Comparison of ENCODE assay signal across 2 fruit fly cellular contexts in the genomic region with DNA sequence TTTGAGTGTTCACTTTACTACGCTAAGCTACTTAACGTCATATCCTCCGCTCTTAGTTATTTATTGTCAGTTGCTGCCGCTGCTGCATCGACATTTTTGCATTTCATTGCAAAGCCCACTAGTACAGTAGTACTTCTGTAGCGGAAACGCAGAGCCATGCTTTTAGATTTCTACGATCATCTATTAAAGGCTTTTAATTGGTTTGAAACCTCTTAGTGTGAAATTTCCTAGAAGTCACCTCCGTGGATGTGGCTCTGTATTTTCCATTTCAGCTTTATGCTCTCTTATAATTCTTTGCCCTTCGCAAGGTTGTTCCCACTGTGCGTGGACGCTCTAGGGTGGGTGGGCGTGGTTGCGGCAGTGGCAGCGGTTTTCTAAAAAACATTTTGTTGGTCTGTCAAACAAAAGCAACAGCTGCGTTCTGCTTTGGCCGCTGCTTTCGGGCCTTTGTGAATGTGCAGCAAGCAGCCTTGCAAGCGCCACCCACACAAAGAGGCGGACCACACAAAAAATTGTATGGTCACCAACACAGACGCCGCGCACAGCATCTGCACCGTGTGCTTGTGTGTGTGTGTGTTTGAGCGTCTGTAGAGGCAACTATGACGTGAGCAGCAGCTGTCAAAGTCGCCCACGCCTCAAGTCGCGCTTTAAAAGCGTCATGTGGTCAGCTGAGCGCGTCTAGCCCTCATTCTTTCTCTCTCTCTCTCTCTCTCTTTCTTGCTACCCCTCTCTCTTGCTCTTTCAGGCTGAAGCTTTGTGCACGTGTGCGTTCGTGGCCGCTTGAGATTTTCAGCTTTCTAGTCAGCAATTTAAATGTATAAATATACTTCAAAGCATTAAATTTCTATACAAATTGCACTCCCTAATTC.
TF ChIP-seq lines count a peak whose summit lies in the region.

No protein-coding gene starts in this region.

TF ChIP-seq in whole organism, embryonic, 481 proteins besides CTCF, POLR2A, EP300 and RAD21 (continued from another document and continues in another):
- TF ChIP-seq Mrtf (GFP tag; IDR thresholded peaks at IDR 0.05; lab: Robert Waterston, UW) = no peak
- no peak for TF ChIP-seq GATAe (GFP tag; conservative IDR thresholded peaks at IDR 0.05; lab: Robert Waterston, UW)
- TF ChIP-seq CG6175 (GFP tag; IDR thresholded peaks at IDR 0.05; lab: Robert Waterston, UW) = no peak
- TF ChIP-seq Dbx (GFP tag; IDR thresholded peaks at IDR 0.05; lab: Robert Waterston, UW) = 0 out of 3 replicates have a peak, but pooled peaks have one; percentile 11
- no peak for TF ChIP-seq CG15011 (GFP tag; optimal IDR thresholded peaks at IDR 0.05; lab: Kevin White, UChicago)
- no peak for TF ChIP-seq CG17186 (GFP tag; optimal IDR thresholded peaks at IDR 0.05; lab: Kevin White, UChicago)
- TF ChIP-seq H2.0 (GFP tag; IDR thresholded peaks at IDR 0.05; lab: Robert Waterston, UW) = no peak
- no peak for TF ChIP-seq dm (GFP tag; optimal IDR thresholded peaks at IDR 0.05; lab: Kevin White, UChicago)
- TF ChIP-seq klu (GFP tag; IDR thresholded peaks at IDR 0.05; lab: Robert Waterston, UW) = peak; percentile 25; the same call in 1 of the 2 replicates
- TF ChIP-seq tgo (GFP tag; IDR thresholded peaks at IDR 0.05; lab: Robert Waterston, UW) = peak; percentile 15; the same call in 1 of the 3 replicates
- TF ChIP-seq phol (tag; optimal IDR thresholded peaks at IDR 0.05; lab: Kevin White, UChicago) = peak; percentile 6
- peak; percentile 11; the same call in 1 of the 2 replicates for TF ChIP-seq sisA (GFP tag; IDR thresholded peaks at IDR 0.05; lab: Robert Waterston, UW)
- no peak for TF ChIP-seq CG9437 (GFP tag; optimal IDR thresholded peaks at IDR 0.05; lab: Kevin White, UChicago)
- peak; percentile 13; the same call in 1 of the 2 replicates for TF ChIP-seq lmd (GFP tag; IDR thresholded peaks at IDR 0.05; lab: Robert Waterston, UW)
- peak; percentile 26 for TF ChIP-seq gem (tag; optimal IDR thresholded peaks at IDR 0.05; lab: Kevin White, UChicago)
- no peak for TF ChIP-seq pan (optimal IDR thresholded peaks at IDR 0.05; lab: Kevin White, UChicago)
- TF ChIP-seq pan (GFP tag; optimal IDR thresholded peaks at IDR 0.05 in 1 of 2, IDR thresholded peaks at IDR 0.05 in 1 of 2) = no peak
- TF ChIP-seq zen2 (GFP tag; IDR thresholded peaks at IDR 0.05; lab: Robert Waterston, UW; ENCODE audit: partially characterized antibody) = 0 out of 3 replicates have a peak, but pooled peaks have one; percentile 6
- TF ChIP-seq gce (GFP tag; IDR thresholded peaks at IDR 0.05; lab: Robert Waterston, UW) = no peak
- TF ChIP-seq CG1832 (GFP tag; optimal IDR thresholded peaks at IDR 0.05; lab: Kevin White, UChicago) = peak; percentile 54
- TF ChIP-seq E2f1 (GFP tag; IDR thresholded peaks at IDR 0.05; lab: Robert Waterston, UW) = peak; percentile 28; the same call in 1 of the 2 replicates
- TF ChIP-seq trem (tag; optimal IDR thresholded peaks at IDR 0.05; lab: Kevin White, UChicago) = no peak
- 0 out of 3 replicates have a peak, but pooled peaks have one; percentile 28 for TF ChIP-seq CG7357 (GFP tag; IDR thresholded peaks at IDR 0.05; lab: Robert Waterston, UW)
- no peak for TF ChIP-seq Nf-YA (GFP tag; IDR thresholded peaks at IDR 0.05; lab: Robert Waterston, UW)
- TF ChIP-seq ken (GFP tag; IDR thresholded peaks at IDR 0.05; lab: Robert Waterston, UW) = no peak
- TF ChIP-seq HLH4C (GFP tag; IDR thresholded peaks at IDR 0.05; lab: Robert Waterston, UW; ENCODE audit: partially characterized antibody) = no peak
- TF ChIP-seq CG10366 (GFP tag; IDR thresholded peaks at IDR 0.05; lab: Robert Waterston, UW) = no peak
- no peak for TF ChIP-seq abd-A (tag; optimal IDR thresholded peaks at IDR 0.05; lab: Kevin White, UChicago)
- no peak for TF ChIP-seq Dll (GFP tag; IDR thresholded peaks at IDR 0.05; lab: Robert Waterston, UW; ENCODE audit: partially characterized antibody)
- no peak for TF ChIP-seq Jarid2 (GFP tag; optimal IDR thresholded peaks at IDR 0.05; lab: Kevin White, UChicago)
- TF ChIP-seq bbx (GFP tag; IDR thresholded peaks at IDR 0.05; lab: Robert Waterston, UW; ENCODE audit: partially characterized antibody) = no peak
- no peak for TF ChIP-seq Oaz (GFP tag; IDR thresholded peaks at IDR 0.05; lab: Robert Waterston, UW)
- peak; percentile 61 for TF ChIP-seq nau (GFP tag; optimal IDR thresholded peaks at IDR 0.05; lab: Kevin White, UChicago)
- no peak for TF ChIP-seq CG12155 (GFP tag; optimal IDR thresholded peaks at IDR 0.05; lab: Kevin White, UChicago)
- TF ChIP-seq ttk (GFP tag; IDR thresholded peaks at IDR 0.05; lab: Robert Waterston, UW) = no peak
- no peak for TF ChIP-seq Hsf (GFP tag; optimal IDR thresholded peaks at IDR 0.05; lab: Kevin White, UChicago)
- TF ChIP-seq sna (GFP tag; IDR thresholded peaks at IDR 0.05; lab: Robert Waterston, UW; ENCODE audit: partially characterized antibody) = no peak
- TF ChIP-seq Lhr (GFP tag; optimal IDR thresholded peaks at IDR 0.05; lab: Kevin White, UChicago) = no peak
- peak in 1 of 2 experiments; percentile 38 for TF ChIP-seq crp (GFP tag; optimal IDR thresholded peaks at IDR 0.05; lab: Kevin White, UChicago)
- no peak for TF ChIP-seq cas (GFP tag; IDR thresholded peaks at IDR 0.05; lab: Robert Waterston, UW)
- peak; percentile 23 for TF ChIP-seq ind (GFP tag; optimal IDR thresholded peaks at IDR 0.05; lab: Kevin White, UChicago)
- TF ChIP-seq dan (GFP tag; IDR thresholded peaks at IDR 0.05; lab: Robert Waterston, UW) = no peak
- TF ChIP-seq sr (GFP tag; IDR thresholded peaks at IDR 0.05; lab: Robert Waterston, UW) = peak; percentile 87
- TF ChIP-seq pzg (GFP tag; optimal IDR thresholded peaks at IDR 0.05; lab: Kevin White, UChicago) = no peak
- peak; percentile 9 for TF ChIP-seq CG7987 (GFP tag; optimal IDR thresholded peaks at IDR 0.05; lab: Kevin White, UChicago)
- TF ChIP-seq CG18011 (GFP tag; optimal IDR thresholded peaks at IDR 0.05; lab: Kevin White, UChicago) = no peak
- TF ChIP-seq stwl (tag; optimal IDR thresholded peaks at IDR 0.05; lab: Kevin White, UChicago) = no peak
- no peak for TF ChIP-seq amos (GFP tag; IDR thresholded peaks at IDR 0.05; lab: Robert Waterston, UW; ENCODE audit: partially characterized antibody)
- no peak for TF ChIP-seq NC2β (GFP tag; optimal IDR thresholded peaks at IDR 0.05; lab: Kevin White, UChicago)
- TF ChIP-seq sens (GFP tag; lab: Kevin White, UChicago) = peak; percentile 77
- peak; percentile 70 for TF ChIP-seq CG8478 (optimal IDR thresholded peaks at IDR 0.05; lab: Kevin White, UChicago)
- TF ChIP-seq sd (tag; optimal IDR thresholded peaks at IDR 0.05; lab: Kevin White, UChicago) = peak; percentile 16
- TF ChIP-seq CG4707 (GFP tag; optimal IDR thresholded peaks at IDR 0.05; lab: Kevin White, UChicago) = peak; percentile 19
- TF ChIP-seq CG3065 (GFP tag; optimal IDR thresholded peaks at IDR 0.05; lab: Kevin White, UChicago) = no peak
- peak; percentile 20; the same call in 1 of the 2 replicates for TF ChIP-seq Xrp1 (GFP tag; IDR thresholded peaks at IDR 0.05; lab: Robert Waterston, UW)
- TF ChIP-seq CG14441 (GFP tag; IDR thresholded peaks at IDR 0.05; lab: Robert Waterston, UW) = 0 out of 2 replicates have a peak, but pooled peaks have one; percentile 21
- no peak for TF ChIP-seq crol (GFP tag; IDR thresholded peaks at IDR 0.05; lab: Robert Waterston, UW)
- no peak for TF ChIP-seq lov (optimal IDR thresholded peaks at IDR 0.05; lab: Kevin White, UChicago)
- no peak for TF ChIP-seq lov (GFP tag; IDR thresholded peaks at IDR 0.05; lab: Robert Waterston, UW)
- TF ChIP-seq CG18262 (tag; optimal IDR thresholded peaks at IDR 0.05; lab: Kevin White, UChicago) = peak; percentile 3

TF ChIP-seq in whole organism, prepupa, 60 proteins besides CTCF, POLR2A, EP300 and RAD21 (continued from another document):
- TF ChIP-seq CG9139 (GFP tag; optimal IDR thresholded peaks at IDR 0.05; lab: Kevin White, UChicago) = no peak
- no peak for TF ChIP-seq CG3032 (tag; optimal IDR thresholded peaks at IDR 0.05; lab: Kevin White, UChicago)
- TF ChIP-seq Eip75B (GFP tag; optimal IDR thresholded peaks at IDR 0.05; lab: Kevin White, UChicago) = peak; percentile 8
- no peak for TF ChIP-seq Lpt (GFP tag; optimal IDR thresholded peaks at IDR 0.05; lab: Kevin White, UChicago)
- peak; percentile 17 for TF ChIP-seq CG31627 (GFP tag; optimal IDR thresholded peaks at IDR 0.05; lab: Kevin White, UChicago)
- TF ChIP-seq net (GFP tag; optimal IDR thresholded peaks at IDR 0.05; lab: Kevin White, UChicago) = peak; percentile 25
- peak; percentile 0 for TF ChIP-seq Sox14 (GFP tag; optimal IDR thresholded peaks at IDR 0.05; lab: Kevin White, UChicago)
- TF ChIP-seq svp (GFP tag; lab: Kevin White, UChicago) = peak; percentile 60
- TF ChIP-seq CG6854 (GFP tag; optimal IDR thresholded peaks at IDR 0.05; lab: Kevin White, UChicago) = no peak
- TF ChIP-seq achi (GFP tag; optimal IDR thresholded peaks at IDR 0.05; lab: Kevin White, UChicago) = no peak
- TF ChIP-seq dac (GFP tag; optimal IDR thresholded peaks at IDR 0.05; lab: Kevin White, UChicago) = no peak
- no peak for TF ChIP-seq spab (GFP tag; optimal IDR thresholded peaks at IDR 0.05; lab: Kevin White, UChicago)
